Fruit fly (Drosophila melanogaster) whole organism, embryonic: ENCODE results near the gene Irbp18.

Experiments
- Adf1 ChIP-seq: fragments of 200-800 bp; sonication (Bioruptor generic); IDR thresholded peaks from 2 replicates; pipeline ENCODE4 v1.3.6; 2022; ENCODE audit warnings: missing biosample characterization, missing genetic modification characterization
- CG11695 ChIP-seq: fragments of 200-800 bp; sonication (Bioruptor generic); IDR thresholded peaks from 3 replicates; pipeline ENCODE4 v1.3.6; 2022; ENCODE audit warnings: missing biosample characterization, missing genetic modification characterization
- CG12071 ChIP-seq: fragments of 200-800 bp; sonication (Bioruptor generic); optimal IDR thresholded peaks from 3 replicates; lab custom pipeline; 2018; ENCODE audit warnings: missing biosample characterization, mild to moderate bottlenecking, missing genetic modification characterization
- CG12299 ChIP-seq: fragments of 200-800 bp; sonication (Bioruptor generic); optimal IDR thresholded peaks from 2 replicates; lab custom pipeline; 2018; ENCODE audit warnings: missing biosample characterization, mild to moderate bottlenecking, missing genetic modification characterization
- CG17568 ChIP-seq: fragments of 200-800 bp; sonication (Bioruptor generic); optimal IDR thresholded peaks from 2 replicates; lab custom pipeline; 2018; ENCODE audit warnings: missing biosample characterization, mild to moderate bottlenecking, missing genetic modification characterization, moderate library complexity
- CG17829 ChIP-seq: fragments of 200-800 bp; optimal IDR thresholded peaks from 2 replicates; lab custom pipeline; 2019; ENCODE audit warnings: missing biosample characterization, mild to moderate bottlenecking, missing genetic modification characterization, moderate library complexity
- CG18599 ChIP-seq: fragments of 200-800 bp; sonication (Bioruptor generic); optimal IDR thresholded peaks from 3 replicates; lab custom pipeline; 2017; ENCODE audit warnings: missing biosample characterization, missing genetic modification characterization, mild to moderate bottlenecking, moderate library complexity, missing genetic modification reagents
- CG18619 ChIP-seq: fragments of 200-800 bp; sonication (Bioruptor generic); optimal IDR thresholded peaks from 3 replicates; lab custom pipeline; 2017; ENCODE audit warnings: missing biosample characterization, mild to moderate bottlenecking, missing genetic modification characterization
- CG2120 ChIP-seq: fragments of 200-800 bp; sonication (Bioruptor generic); optimal IDR thresholded peaks from 3 replicates; lab custom pipeline; 2016; ENCODE audit warnings: missing biosample characterization, missing genetic modification characterization
- CG34224 ChIP-seq: fragments of 200-800 bp; sonication (Bioruptor generic); IDR thresholded peaks from 3 replicates; pipeline ENCODE4 v1.3.6; 2022; ENCODE audit warnings: missing biosample characterization, missing genetic modification characterization; ENCODE audit not compliant: partially characterized antibody
- CG3838 ChIP-seq: fragments of 200-800 bp; sonication (Bioruptor generic); optimal IDR thresholded peaks from 3 replicates; lab custom pipeline; 2016; ENCODE audit warnings: missing biosample characterization, missing genetic modification characterization
- CG5180 ChIP-seq: fragments of 200-800 bp; sonication (Bioruptor generic); optimal IDR thresholded peaks from 3 replicates; lab custom pipeline; 2017; ENCODE audit warnings: missing biosample characterization, missing genetic modification characterization, mild to moderate bottlenecking, moderate library complexity, missing genetic modification reagents
- CG6254 ChIP-seq: fragments of 200-800 bp; sonication (Bioruptor generic); optimal IDR thresholded peaks from 3 replicates; lab custom pipeline; 2017; ENCODE audit warnings: mild to moderate bottlenecking, missing biosample characterization, missing genetic modification reagents, missing genetic modification characterization
- CG6813 ChIP-seq: fragments of 200-800 bp; sonication (Bioruptor generic); optimal IDR thresholded peaks from 2 replicates; lab custom pipeline; 2017; ENCODE audit warnings: missing biosample characterization, missing genetic modification characterization, mild to moderate bottlenecking, moderate library complexity, missing genetic modification reagents
- CG8478 ChIP-seq: fragments of >200 bp; optimal IDR thresholded peaks from 2 replicates; lab custom pipeline; 2018
- CG8924 ChIP-seq: fragments of 200-800 bp; optimal IDR thresholded peaks from 3 replicates; lab custom pipeline; 2019; ENCODE audit warnings: missing biosample characterization, mild to moderate bottlenecking, missing genetic modification characterization, moderate library complexity
- CG9797 ChIP-seq: fragments of 200-800 bp; sonication (Bioruptor generic); optimal IDR thresholded peaks from 3 replicates; lab custom pipeline; 2018; ENCODE audit warnings: missing biosample characterization, mild to moderate bottlenecking, missing genetic modification characterization
- D ChIP-seq, 2 experiments: fragments of 200-800 bp in 1 of 2; fragments of >200 bp in 1 of 2; sonication (Bioruptor generic) in 1 of 2; optimal IDR thresholded peaks; 2 replicates in 1 of 2; 3 replicates in 1 of 2; lab custom pipeline; 2017; ENCODE audit warnings: mild to moderate bottlenecking in 1 of 2, missing biosample characterization in 1 of 2, missing genetic modification characterization in 1 of 2, missing genetic modification reagents in 1 of 2
- D19B ChIP-seq: fragments of 200-800 bp; sonication (Bioruptor generic); optimal IDR thresholded peaks from 2 replicates; lab custom pipeline; 2017; ENCODE audit warnings: missing biosample characterization, mild to moderate bottlenecking, missing genetic modification characterization
- Dp ChIP-seq: fragments of 200-800 bp; sonication (Bioruptor generic); optimal IDR thresholded peaks from 2 replicates; lab custom pipeline; 2018; ENCODE audit warnings: missing biosample characterization, mild to moderate bottlenecking, missing genetic modification characterization, moderate library complexity
- Lim3 ChIP-seq: fragments of 200-800 bp; sonication (Bioruptor generic); IDR thresholded peaks from 2 replicates; pipeline ENCODE4 v1.3.6; 2022; ENCODE audit warnings: missing biosample characterization, missing genetic modification characterization
- MBD-R2 ChIP-seq: fragments of 200-800 bp; sonication (Bioruptor generic); IDR thresholded peaks from 2 replicates; pipeline ENCODE4 v1.3.6; 2022; ENCODE audit warnings: missing biosample characterization, missing genetic modification characterization
- MTF-1 ChIP-seq: fragments of 200-800 bp; sonication (Bioruptor generic); optimal IDR thresholded peaks from 2 replicates; lab custom pipeline; 2018; ENCODE audit warnings: missing biosample characterization, mild to moderate bottlenecking, missing genetic modification characterization, borderline replicate concordance
- Max ChIP-seq: fragments of 200-800 bp; sonication (Bioruptor generic); optimal IDR thresholded peaks from 2 replicates; lab custom pipeline; 2016; ENCODE audit warnings: missing biosample characterization, mild to moderate bottlenecking, missing genetic modification characterization
- NK7.1 ChIP-seq: fragments of 200-800 bp; sonication (Bioruptor generic); optimal IDR thresholded peaks from 3 replicates; lab custom pipeline; 2016; ENCODE audit warnings: missing biosample characterization, missing genetic modification characterization
- Oli ChIP-seq: fragments of 200-800 bp; sonication (Bioruptor generic); optimal IDR thresholded peaks from 2 replicates; lab custom pipeline; 2018; ENCODE audit warnings: missing biosample characterization, mild to moderate bottlenecking, missing genetic modification characterization, moderate library complexity
- Ssrp ChIP-seq: fragments of 200-800 bp; sonication (Bioruptor generic); optimal IDR thresholded peaks from 2 replicates; lab custom pipeline; 2018; ENCODE audit warnings: missing biosample characterization, mild to moderate bottlenecking, missing genetic modification characterization, moderate library complexity
- amos ChIP-seq: fragments of 200-800 bp; sonication (Bioruptor generic); IDR thresholded peaks from 2 replicates; pipeline ENCODE4 v1.3.6; 2022; ENCODE audit warnings: missing biosample characterization, missing genetic modification characterization; ENCODE audit not compliant: partially characterized antibody
- bab2 ChIP-seq: fragments of 200-800 bp; sonication (Bioruptor generic); optimal IDR thresholded peaks from 2 replicates; lab custom pipeline; 2016; ENCODE audit warnings: missing biosample characterization, missing genetic modification characterization
- chm ChIP-seq: fragments of 200-800 bp; sonication (Bioruptor generic); IDR thresholded peaks from 2 replicates; pipeline ENCODE4 v1.3.6; 2022; ENCODE audit warnings: missing biosample characterization, missing genetic modification characterization
- chn ChIP-seq: fragments of 200-800 bp; sonication (Bioruptor generic); optimal IDR thresholded peaks from 2 replicates; lab custom pipeline; 2016; ENCODE audit warnings: missing biosample characterization, missing genetic modification characterization
- dimm ChIP-seq: fragments of 200-800 bp; sonication (Bioruptor generic); IDR thresholded peaks from 2 replicates; pipeline ENCODE4 v1.3.6; 2022; ENCODE audit warnings: missing biosample characterization, missing genetic modification characterization
- dmrt11E ChIP-seq: fragments of 200-800 bp; sonication (Bioruptor generic); optimal IDR thresholded peaks from 3 replicates; lab custom pipeline; 2018; ENCODE audit warnings: missing biosample characterization, mild to moderate bottlenecking, missing genetic modification characterization, moderate library complexity
- emc ChIP-seq: fragments of 200-800 bp; sonication (Bioruptor generic); optimal IDR thresholded peaks from 2 replicates; lab custom pipeline; 2016; ENCODE audit warnings: missing biosample characterization, missing genetic modification characterization
- en ChIP-seq: fragments of 200-800 bp; sonication (Bioruptor generic); optimal IDR thresholded peaks from 2 replicates; lab custom pipeline; 2016; ENCODE audit warnings: missing biosample characterization, missing genetic modification characterization
- exex ChIP-seq: fragments of 200-800 bp; sonication (Bioruptor generic); optimal IDR thresholded peaks from 4 replicates; lab custom pipeline; 2018; ENCODE audit warnings: missing biosample characterization, mild to moderate bottlenecking, missing genetic modification characterization, moderate library complexity
- gce ChIP-seq: fragments of 200-800 bp; sonication (Bioruptor generic); IDR thresholded peaks from 3 replicates; pipeline ENCODE4 v1.3.6; 2022; ENCODE audit warnings: missing biosample characterization, missing genetic modification characterization
- gsb-n ChIP-seq: fragments of 200-800 bp; sonication (Bioruptor generic); optimal IDR thresholded peaks from 3 replicates; lab custom pipeline; 2018; ENCODE audit warnings: missing biosample characterization, mild to moderate bottlenecking, missing genetic modification characterization
- insv ChIP-seq, 2 experiments: fragments of 200-800 bp; sonication (Bioruptor generic); optimal IDR thresholded peaks; 3 replicates each; lab custom pipeline; 2016 to 2018; ENCODE audit warnings: missing biosample characterization in 2 of 2, missing genetic modification characterization in 2 of 2
- maf-S ChIP-seq: fragments of 200-800 bp; sonication (Bioruptor generic); optimal IDR thresholded peaks from 2 replicates; lab custom pipeline; 2016; ENCODE audit warnings: missing biosample characterization, missing genetic modification characterization
- nerfin-2 ChIP-seq: fragments of 200-800 bp; sonication (Bioruptor generic); IDR thresholded peaks from 2 replicates; pipeline ENCODE4 v1.3.6; 2022; ENCODE audit warnings: missing biosample characterization, missing genetic modification characterization; ENCODE audit not compliant: partially characterized antibody
- psq ChIP-seq: fragments of 200-800 bp; sonication (Bioruptor generic); optimal IDR thresholded peaks from 2 replicates; lab custom pipeline; 2017; ENCODE audit warnings: missing biosample characterization, missing genetic modification characterization
- salm ChIP-seq: fragments of 200-800 bp; sonication (Bioruptor generic); optimal IDR thresholded peaks from 2 replicates; lab custom pipeline; 2018; ENCODE audit warnings: missing biosample characterization, mild to moderate bottlenecking, missing genetic modification characterization
- seq ChIP-seq: fragments of 200-800 bp; sonication (Bioruptor generic); IDR thresholded peaks from 2 replicates; pipeline ENCODE4 v1.3.6; 2022; ENCODE audit warnings: missing biosample characterization, missing genetic modification characterization
- sisA ChIP-seq: fragments of 200-800 bp; sonication (Bioruptor generic); IDR thresholded peaks from 2 replicates; pipeline ENCODE4 v1.3.6; 2022; ENCODE audit warnings: missing biosample characterization, missing genetic modification characterization
- slbo ChIP-seq: fragments of 200-800 bp; sonication (Bioruptor generic); IDR thresholded peaks from 2 replicates; pipeline ENCODE4 v1.3.6; 2022; ENCODE audit warnings: missing biosample characterization, missing genetic modification characterization
- stc ChIP-seq: fragments of 200-800 bp; sonication (Bioruptor generic); IDR thresholded peaks from 2 replicates; pipeline ENCODE4 v1.3.6; 2022; ENCODE audit warnings: missing biosample characterization, missing genetic modification characterization
- tap ChIP-seq: fragments of 200-800 bp; optimal IDR thresholded peaks from 3 replicates; lab custom pipeline; 2019; ENCODE audit warnings: missing biosample characterization, mild to moderate bottlenecking, missing genetic modification characterization, moderate library complexity
- usp ChIP-seq: fragments of >200 bp; optimal IDR thresholded peaks from 2 replicates; lab custom pipeline; 2017; ENCODE audit warnings: missing biosample characterization, missing genetic modification characterization
- yki ChIP-seq: fragments of >200 bp; optimal IDR thresholded peaks from 3 replicates; lab custom pipeline; 2018
- zen2 ChIP-seq: fragments of 200-800 bp; sonication (Bioruptor generic); IDR thresholded peaks from 3 replicates; pipeline ENCODE4 v1.3.6; 2022; ENCODE audit warnings: missing biosample characterization, missing genetic modification characterization; ENCODE audit not compliant: partially characterized antibody

The Irbp18 gene

DNA sequence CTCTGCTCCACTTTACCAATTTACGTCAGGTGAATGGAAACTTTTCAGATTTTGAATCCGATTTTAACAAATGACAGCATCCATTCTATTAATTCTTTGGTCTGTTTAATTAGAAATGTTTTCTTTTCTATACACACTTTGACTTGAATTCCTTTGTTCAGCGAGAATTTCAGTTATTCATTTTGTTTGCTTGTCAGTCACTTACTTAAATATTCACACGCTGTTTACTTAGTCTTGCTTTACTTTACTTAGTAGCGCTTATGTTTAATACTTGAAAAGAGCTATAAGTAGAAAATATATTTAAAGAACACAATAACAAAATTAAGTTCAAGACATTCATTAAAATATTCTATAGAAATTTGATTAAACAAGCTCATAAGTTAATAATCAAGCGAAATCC is 9.4 kb upstream of the Irbp18 start, which contains the start of gene CG32073 (continued):
- TF ChIP-seq CG12299 (tag; lab: Kevin White, UChicago) (no peak), Oli (tag; lab: Kevin White, UChicago) (no peak), MBD-R2 (GFP tag; lab: Robert Waterston, UW) (no peak), D19B (GFP tag; lab: Kevin White, UChicago) (no peak), dimm (GFP tag; lab: Robert Waterston, UW) (no peak), stc (GFP tag; lab: Robert Waterston, UW) (no peak), seq (GFP tag; lab: Robert Waterston, UW) (no peak), maf-S (GFP tag; lab: Kevin White, UChicago) (no peak), sisA (GFP tag; lab: Robert Waterston, UW) (no peak), nerfin-2 (GFP tag; lab: Robert Waterston, UW) (no peak), CG11695 (GFP tag; lab: Robert Waterston, UW) (0 out of 3 replicates have a peak, but pooled peaks have one; percentile 20), psq (GFP tag; lab: Kevin White, UChicago) (no peak), CG18599 (GFP tag; lab: Kevin White, UChicago) (peak; percentile 75), MTF-1 (GFP tag; lab: Kevin White, UChicago) (no peak), Max (GFP tag; lab: Kevin White, UChicago) (peak; percentile 35), CG12071 (GFP tag; lab: Kevin White, UChicago) (peak; percentile 75), chn (GFP tag; lab: Kevin White, UChicago) (no peak), CG17829 (tag; lab: Kevin White, UChicago) (no peak), bab2 (GFP tag; lab: Kevin White, UChicago) (no peak), Dp (GFP tag; lab: Kevin White, UChicago) (no peak), CG8924 (tag; lab: Kevin White, UChicago) (peak; percentile 9), en (GFP tag; lab: Kevin White, UChicago) (no peak), salm (tag; lab: Kevin White, UChicago) (no peak), exex (tag; lab: Kevin White, UChicago) (no peak), slbo (GFP tag; lab: Robert Waterston, UW) (no peak), CG2120 (no peak), insv (GFP tag; optimal IDR thresholded peaks at IDR 0.05; lab: Kevin White, UChicago) (no peak), CG8478 (lab: Kevin White, UChicago) (no peak), Adf1 (GFP tag; lab: Robert Waterston, UW) (no peak), yki (no peak), D (optimal IDR thresholded peaks at IDR 0.05; lab: Kevin White, UChicago) (no peak), D (GFP tag; optimal IDR thresholded peaks at IDR 0.05; lab: Kevin White, UChicago) (no peak), Ssrp (tag; lab: Kevin White, UChicago) (no peak), CG3838 (GFP tag; lab: Kevin White, UChicago) (no peak), CG34224 (no peak), CG18619 (GFP tag; lab: Kevin White, UChicago) (no peak), chm (GFP tag; lab: Robert Waterston, UW) (no peak), CG6813 (peak; percentile 55), CG9797 (no peak), Lim3 (GFP tag; lab: Robert Waterston, UW) (no peak), usp (no peak), CG5180 (GFP tag; lab: Kevin White, UChicago) (peak; percentile 42), emc (GFP tag; lab: Kevin White, UChicago) (no peak), gsb-n (tag; lab: Kevin White, UChicago) (no peak), zen2 (GFP tag; lab: Robert Waterston, UW) (no peak), dmrt11E (tag; lab: Kevin White, UChicago) (no peak), NK7.1 (GFP tag; lab: Kevin White, UChicago) (no peak), amos (no peak), gce (GFP tag; lab: Robert Waterston, UW) (no peak), tap (peak; percentile 36), CG6254 (peak; percentile 33), CG17568 (GFP tag; lab: Kevin White, UChicago) (no peak)
